Worm (Caenorhabditis elegans) whole organism, dauer: ENCODE results near the gene alh-4.

Experiments
- unc-62 ChIP-seq: sonication (generic microtip); optimal IDR thresholded peaks from 2 replicates; lab custom pipeline; 2017; ENCODE audit warnings: missing biosample characterization, missing genetic modification reagents, missing genetic modification characterization

Gene alh-4

ce11 chrV:6436332-6436731 is 6.6 kb upstream of the alh-4 start, which contains the start of gene hpo-19:
hpo-19 (plus strand) TSS chrV:6436645.
- no peak for TF ChIP-seq unc-62 (GFP tag; lab: Kevin White, UChicago)

- no peak for TF ChIP-seq unc-62 (GFP tag; lab: Kevin White, UChicago)
These were observed 3.9 kb upstream of the alh-4 start, which contains the start of the genes gad-1 and erfa-1 for ce11 chrV:6433446-6434178. gad-1 (minus strand) TSS chrV:6433496. erfa-1 (plus strand) TSS chrV:6434128.

ce11 chrV:6430526-6431371 is 1.0 kb upstream of the alh-4 start:
- TF ChIP-seq unc-62 (GFP tag; lab: Kevin White, UChicago): no peak

ce11 chrV:6427433-6427832 is 2.3 kb downstream of the alh-4 start:
- no peak for TF ChIP-seq unc-62 (GFP tag; lab: Kevin White, UChicago)

- no peak for TF ChIP-seq unc-62 (GFP tag; lab: Kevin White, UChicago)
These were observed 2.9 kb downstream of the alh-4 start, which contains the start of gene atp-4 for ce11 chrV:6426843-6427242. atp-4 (minus strand) TSS chrV:6427112.

ce11 chrV:6425927-6426326 is 3.8 kb downstream of the alh-4 start, which contains the start of gene T05H4.11:
T05H4.11 (minus strand) TSS chrV:6426261.
- TF ChIP-seq unc-62 (GFP tag; lab: Kevin White, UChicago): no peak

ce11 chrV:6424055-6424454 is 5.7 kb downstream of the alh-4 start, which contains the start of gene urb-1:
urb-1 (minus strand) TSS chrV:6424155.
- TF ChIP-seq unc-62 (GFP tag; lab: Kevin White, UChicago): no peak

- TF ChIP-seq unc-62 (GFP tag; lab: Kevin White, UChicago): no peak
These were observed 14.7 kb downstream of the alh-4 start, which contains the start of gene cht-6 for ce11 chrV:6414985-6415384. cht-6 (plus strand) TSS chrV:6414993.

- no peak for TF ChIP-seq unc-62 (GFP tag; lab: Kevin White, UChicago)
These were observed 15.3 kb downstream of the alh-4 start for ce11 chrV:6414469-6414868.

ce11 chrV:6413057-6413456 is 16.7 kb downstream of the alh-4 start:
- TF ChIP-seq unc-62 (GFP tag; lab: Kevin White, UChicago): no peak

- no peak for TF ChIP-seq unc-62 (GFP tag; lab: Kevin White, UChicago)
These were observed 18.6 kb downstream of the alh-4 start for ce11 chrV:6411161-6411560.

- no peak for TF ChIP-seq unc-62 (GFP tag; lab: Kevin White, UChicago)
These were observed 20.9 kb downstream of the alh-4 start, which contains the start of gene bcf-1 for ce11 chrV:6408733-6409227. bcf-1 (minus strand) TSS chrV:6408783.

- no peak for TF ChIP-seq unc-62 (GFP tag; lab: Kevin White, UChicago)
These were observed 22.1 kb downstream of the alh-4 start for ce11 chrV:6407587-6407986.

ce11 chrV:6400950-6401551 is 28.7 kb downstream of the alh-4 start:
- no peak for TF ChIP-seq unc-62 (GFP tag; lab: Kevin White, UChicago)

ce11 chrV:6400528-6400927 is 29.2 kb downstream of the alh-4 start:
- TF ChIP-seq unc-62 (GFP tag; lab: Kevin White, UChicago): no peak
